Worm (Caenorhabditis elegans): Measurements from ENCODE around the gene grl-23.

ce11 chrV:12583421-12583820, 6.7 kb upstream of the grl-23 start:
- no peak for TF ChIP-seq nhr-11 (tag; optimal IDR thresholded peaks at IDR 0.05)
- no peak for TF ChIP-seq ces-1 (GFP tag; optimal IDR thresholded peaks at IDR 0.05)
- peak in 1 of 2 experiments; percentile 76 for TF ChIP-seq unc-62 (GFP tag; optimal IDR thresholded peaks at IDR 0.05 in 1 of 2)
- TF ChIP-seq unc-62 (tag; optimal IDR thresholded peaks at IDR 0.05) = no peak
- no peak for TF ChIP-seq pha-4 (GFP tag; IDR thresholded peaks at IDR 0.05)
- no peak for TF ChIP-seq pha-4 (tag; optimal IDR thresholded peaks at IDR 0.05)
- TF ChIP-seq aly-2 (tag; optimal IDR thresholded peaks at IDR 0.05) = no peak
- TF ChIP-seq egl-43 (GFP tag; IDR thresholded peaks at IDR 0.05) = no peak
- TF ChIP-seq mep-1 (tag; optimal IDR thresholded peaks at IDR 0.05) = no peak
- no peak for TF ChIP-seq php-3 (GFP tag; IDR thresholded peaks at IDR 0.05)
